Worm (Caenorhabditis elegans): ENCODE measurements around the gene R07E3.4.

DNA sequence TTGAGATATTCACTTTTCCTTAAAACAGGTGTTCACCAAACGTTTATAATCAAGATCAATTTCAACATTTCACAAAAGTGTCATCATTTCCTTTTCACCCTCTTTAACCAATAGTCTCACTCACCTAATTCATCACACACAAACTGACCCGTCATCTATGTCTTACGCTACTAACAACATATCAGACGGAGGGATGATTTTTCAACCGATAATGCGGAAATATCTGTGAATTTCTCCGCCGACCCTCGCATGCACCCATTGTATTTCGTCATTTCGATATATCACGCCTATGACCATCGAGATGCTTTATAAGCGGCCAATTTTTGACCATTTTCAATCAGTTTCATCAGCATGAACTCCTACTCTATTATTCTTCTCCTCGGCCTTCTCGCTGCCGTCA, 29.0 kb downstream of the R07E3.4 start, which contains the start of gene fipr-21:
- TF ChIP-seq him-1 (tag; optimal IDR thresholded peaks at IDR 0.05): no peak
- no peak for TF ChIP-seq W03F9.2 (tag; optimal IDR thresholded peaks at IDR 0.05)

Data from whole organism, L4/young adult.